Fruit fly (Drosophila melanogaster): ENCODE measurements around the gene CG4186.

The CG4186 gene

dm6 chr3L:20771001-20771890 lies 1.9 kb downstream of the CG4186 start, which contains the start of the genes CG4042 and Pitslre (continued):
- TF ChIP-seq lilli (GFP tag; optimal IDR thresholded peaks at IDR 0.05) (peak; percentile 57), emc (GFP tag; optimal IDR thresholded peaks at IDR 0.05) (no peak), Lpt (GFP tag; optimal IDR thresholded peaks at IDR 0.05) (no peak), cad (GFP tag; optimal IDR thresholded peaks at IDR 0.05) (no peak), zfh1 (GFP tag; IDR thresholded peaks at IDR 0.05) (0 out of 3 replicates have a peak, but pooled peaks have one; percentile 47), trh (GFP tag; optimal IDR thresholded peaks at IDR 0.05) (no peak), CG4404 (GFP tag; IDR thresholded peaks at IDR 0.05) (no peak), wdn (GFP tag; IDR thresholded peaks at IDR 0.05) (no peak), ERR (GFP tag; optimal IDR thresholded peaks at IDR 0.05) (no peak), ab (GFP tag; optimal IDR thresholded peaks at IDR 0.05) (no peak), CG7839 (tag; optimal IDR thresholded peaks at IDR 0.05) (peak; percentile 30), CG9727 (GFP tag; optimal IDR thresholded peaks at IDR 0.05) (no peak), CG13775 (GFP tag; optimal IDR thresholded peaks at IDR 0.05) (peak; percentile 45), bbx (GFP tag; IDR thresholded peaks at IDR 0.05; ENCODE audit: partially characterized antibody) (peak; percentile 36), CG9215 (GFP tag; IDR thresholded peaks at IDR 0.05) (peak; percentile 41), Nf-YB (GFP tag; optimal IDR thresholded peaks at IDR 0.05) (no peak), CG34376 (GFP tag; optimal IDR thresholded peaks at IDR 0.05) (no peak), CkIIα-i1 (GFP tag; IDR thresholded peaks at IDR 0.05) (no peak), CG8089 (GFP tag; optimal IDR thresholded peaks at IDR 0.05) (no peak), psq (GFP tag; optimal IDR thresholded peaks at IDR 0.05) (peak; percentile 5), Sox102F (GFP tag; optimal IDR thresholded peaks at IDR 0.05) (peak; percentile 8), CG8290 (GFP tag; optimal IDR thresholded peaks at IDR 0.05) (peak; percentile 14), CG8290 (tag; optimal IDR thresholded peaks at IDR 0.05) (peak in 1 of 2 experiments; percentile 28), CG34422 (GFP tag; IDR thresholded peaks at IDR 0.05) (no peak), Taf1 (GFP tag; IDR thresholded peaks at IDR 0.05) (no peak), disco-r (GFP tag; optimal IDR thresholded peaks at IDR 0.05) (no peak), vnd (GFP tag; IDR thresholded peaks at IDR 0.05; ENCODE audit: partially characterized antibody) (peak; percentile 61), CG31224 (GFP tag; IDR thresholded peaks at IDR 0.05) (peak; percentile 33; the same call in 1 of the 2 replicates), Ets97D (GFP tag; optimal IDR thresholded peaks at IDR 0.05) (peak; percentile 48), CG1647 (GFP tag; optimal IDR thresholded peaks at IDR 0.05) (no peak), kni (GFP tag; optimal IDR thresholded peaks at IDR 0.05) (no peak), HLH3B (GFP tag; IDR thresholded peaks at IDR 0.05) (no peak), Usf (GFP tag; optimal IDR thresholded peaks at IDR 0.05) (no peak), gsb (GFP tag; IDR thresholded peaks at IDR 0.05) (no peak), B-H1 (GFP tag; IDR thresholded peaks at IDR 0.05) (no peak; the same call in 2 of the 3 replicates), CG1233 (GFP tag; optimal IDR thresholded peaks at IDR 0.05) (no peak), Aef1 (GFP tag; IDR thresholded peaks at IDR 0.05) (0 out of 3 replicates have a peak, but pooled peaks have one; percentile 22), CG2889 (GFP tag; IDR thresholded peaks at IDR 0.05) (no peak), CG10209 (GFP tag; optimal IDR thresholded peaks at IDR 0.05) (peak; percentile 28), CG2199 (GFP tag; IDR thresholded peaks at IDR 0.05) (no peak), otp (GFP tag; IDR thresholded peaks at IDR 0.05) (no peak), z (GFP tag; IDR thresholded peaks at IDR 0.05) (no peak), slou (GFP tag; optimal IDR thresholded peaks at IDR 0.05) (peak; percentile 30), her (GFP tag; optimal IDR thresholded peaks at IDR 0.05) (no peak), jigr1 (GFP tag; IDR thresholded peaks at IDR 0.05) (no peak), Nf-YC (tag; optimal IDR thresholded peaks at IDR 0.05) (peak; percentile 62), CG7357 (GFP tag; IDR thresholded peaks at IDR 0.05) (no peak), CG2120 (GFP tag; optimal IDR thresholded peaks at IDR 0.05) (peak; percentile 66), exex (tag; optimal IDR thresholded peaks at IDR 0.05) (no peak), Hmx (GFP tag; optimal IDR thresholded peaks at IDR 0.05) (no peak), ac (GFP tag; optimal IDR thresholded peaks at IDR 0.05) (no peak)
